Worm (Caenorhabditis elegans) whole organism, L2 larva: ENCODE measurements around the gene fip-4.

ENCODE experiments used
- R02D3.7 ChIP-seq: fragments of 150-350 bp; optimal IDR thresholded peaks from 2 replicates; lab custom pipeline; 2014; ENCODE audit warnings: missing biosample characterization, missing genetic modification characterization
- Y55F3AM.14 ChIP-seq: fragments of 200-800 bp; sonication (Bioruptor generic); optimal IDR thresholded peaks from 2 replicates; lab custom pipeline; 2018; ENCODE audit warnings: mild to moderate bottlenecking, missing genetic modification characterization, missing compliant biosample characterization
- ceh-16 ChIP-seq: fragments of 150-350 bp; optimal IDR thresholded peaks from 2 replicates; lab custom pipeline; 2014; ENCODE audit warnings: missing biosample characterization, missing genetic modification characterization
- ceh-82 ChIP-seq: fragments of 150-350 bp; optimal IDR thresholded peaks from 2 replicates; lab custom pipeline; 2014; ENCODE audit warnings: missing biosample characterization, missing genetic modification characterization
- dmd-4 ChIP-seq: sonication (generic microtip); optimal IDR thresholded peaks from 2 replicates; lab custom pipeline; 2017; ENCODE audit warnings: missing biosample characterization, missing genetic modification characterization
- fos-1 ChIP-seq: fragments of 150-350 bp; optimal IDR thresholded peaks from 2 replicates; lab custom pipeline; 2014; ENCODE audit warnings: missing biosample characterization, missing genetic modification characterization
- lin-39 ChIP-seq: fragments of 150-350 bp; optimal IDR thresholded peaks from 2 replicates; lab custom pipeline; 2014; ENCODE audit warnings: missing biosample characterization, missing genetic modification reagents, missing genetic modification characterization
- nhr-77 ChIP-seq: fragments of 150-350 bp; optimal IDR thresholded peaks from 2 replicates; lab custom pipeline; 2014; ENCODE audit warnings: missing biosample characterization, missing genetic modification characterization
- skn-1 ChIP-seq: sonication (generic microtip); optimal IDR thresholded peaks from 2 replicates; lab custom pipeline; 2017; ENCODE audit warnings: missing biosample characterization, missing genetic modification characterization
- sma-3 ChIP-seq: sonication (generic microtip); optimal IDR thresholded peaks from 2 replicates; lab custom pipeline; 2016; ENCODE audit warnings: missing genetic modification reagents, missing genetic modification characterization, missing compliant biosample characterization

fip-4 gene

DNA sequence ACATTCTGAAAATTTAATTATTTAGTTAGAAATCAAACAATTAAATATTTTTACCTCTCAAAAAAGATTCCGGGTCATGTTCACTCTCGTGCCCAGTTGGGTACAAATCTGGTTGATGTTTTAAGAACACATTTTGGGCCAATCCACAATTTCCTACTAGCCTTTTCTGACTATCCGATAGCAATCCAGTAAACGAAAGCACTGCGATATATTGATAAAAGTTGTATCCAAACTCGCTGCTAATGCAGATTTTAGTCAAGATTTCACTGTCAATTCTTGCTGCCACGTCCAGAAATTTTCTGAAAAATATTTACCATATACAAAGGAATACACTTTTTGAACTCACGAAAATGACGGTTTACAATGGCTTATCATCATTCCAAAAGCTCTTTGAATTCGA is 41.9 kb downstream of the fip-4 start:
- no peak for TF ChIP-seq ceh-16
- TF ChIP-seq sma-3: no peak
- TF ChIP-seq Y55F3AM.14 (GFP tag; lab: Kevin White, UChicago): no peak
- no peak for TF ChIP-seq nhr-77
- TF ChIP-seq R02D3.7 (tag; lab: Kevin White, UChicago): no peak
- no peak for TF ChIP-seq lin-39 (tag; lab: Kevin White, UChicago)
- TF ChIP-seq ceh-82 (tag; lab: Kevin White, UChicago): no peak
- TF ChIP-seq fos-1 (tag; lab: Kevin White, UChicago): no peak
- no peak for TF ChIP-seq skn-1 (tag; lab: Kevin White, UChicago)

DNA sequence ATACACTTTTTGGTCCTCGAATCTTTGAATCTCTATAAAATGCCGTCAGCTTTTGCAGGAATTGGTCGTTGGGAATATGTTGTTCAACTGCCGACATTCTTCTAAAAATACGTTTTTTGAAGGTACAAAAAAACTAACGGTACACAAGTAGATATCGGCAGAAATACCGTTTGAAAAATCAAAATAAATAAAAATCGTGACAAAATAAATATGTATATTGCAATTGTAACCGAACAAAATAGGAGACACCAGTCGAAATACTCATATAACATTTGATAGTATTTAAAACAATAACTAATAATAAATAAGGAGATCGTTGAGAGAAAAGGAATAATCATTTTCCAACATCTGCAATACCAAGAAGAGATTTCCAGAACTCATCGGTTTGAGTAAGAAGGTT is 46.0 kb downstream of the fip-4 start, which contains the start of gene F25G6.8:
Gene F25G6.8, minus strand, starts transcription at position 101 of the 400 bp plus-strand sequence.
- no peak for TF ChIP-seq dmd-4 (tag; lab: Kevin White, UChicago)
- TF ChIP-seq, all 48 proteins: peak for 0
